Fruit fly (Drosophila melanogaster): ENCODE results near the gene Herc4.

The Herc4 gene

dm6 chr3L:1364368-1364767 lies 50.9 kb downstream of the Herc4 start:
- no peak for TF ChIP-seq Hr96 (GFP tag; optimal IDR thresholded peaks at IDR 0.05)
- TF ChIP-seq CG11617 (GFP tag; optimal IDR thresholded peaks at IDR 0.05), result no peak
- no peak for TF ChIP-seq cic (GFP tag; optimal IDR thresholded peaks at IDR 0.05)
- no peak for TF ChIP-seq Clk (GFP tag; optimal IDR thresholded peaks at IDR 0.05)
- TF ChIP-seq toe (GFP tag; optimal IDR thresholded peaks at IDR 0.05), result no peak
- TF ChIP-seq bab1 (GFP tag; optimal IDR thresholded peaks at IDR 0.05), result no peak
- TF ChIP-seq Crg-1 (GFP tag; optimal IDR thresholded peaks at IDR 0.05), result no peak
- TF ChIP-seq CG5204 (GFP tag; optimal IDR thresholded peaks at IDR 0.05), result no peak
- TF ChIP-seq cnc (optimal IDR thresholded peaks at IDR 0.05), result no peak
- TF ChIP-seq ovo (GFP tag; optimal IDR thresholded peaks at IDR 0.05), result no peak
- TF ChIP-seq tj (GFP tag; optimal IDR thresholded peaks at IDR 0.05), result no peak
- no peak for TF ChIP-seq CG1620 (GFP tag; optimal IDR thresholded peaks at IDR 0.05)

- no peak for TF ChIP-seq CG1620 (GFP tag; optimal IDR thresholded peaks at IDR 0.05)
- peak; percentile 6 for TF ChIP-seq cic (GFP tag; optimal IDR thresholded peaks at IDR 0.05)
Observed at dm6 chr3L:1366879-1367650, 53.6 kb downstream of the Herc4 start.

All from whole organism, adult.